Fruit fly (Drosophila melanogaster) whole organism, embryonic: Measurements from ENCODE around the gene SP555.
A peak's percentile ranks its signal among the peaks of the same experiment; 100 is the strongest.

Experiments
- Atf3 ChIP-seq: fragments of 200-800 bp; sonication (Bioruptor generic); optimal IDR thresholded peaks from 3 replicates; lab custom pipeline; 2016; ENCODE audit warnings: missing biosample characterization, missing genetic modification characterization
- BEAF-32 ChIP-seq: fragments of 200-800 bp; sonication (Bioruptor generic); optimal IDR thresholded peaks from 3 replicates; lab custom pipeline; 2017; ENCODE audit warnings: missing biosample characterization, missing genetic modification characterization, mild to moderate bottlenecking, moderate library complexity, missing genetic modification reagents
- CG10321 ChIP-seq: fragments of 200-800 bp; sonication (Bioruptor generic); IDR thresholded peaks from 2 replicates; pipeline ENCODE4 v1.3.6; 2022; ENCODE audit warnings: missing biosample characterization, missing genetic modification characterization
- CG10543 ChIP-seq: fragments of 200-800 bp; sonication (Bioruptor generic); optimal IDR thresholded peaks from 3 replicates; lab custom pipeline; 2017; ENCODE audit warnings: missing biosample characterization, mild to moderate bottlenecking, missing genetic modification characterization, moderate library complexity
- CG10959 ChIP-seq: fragments of 200-800 bp; sonication (Bioruptor generic); IDR thresholded peaks from 2 replicates; pipeline ENCODE4 v1.3.6; 2022; ENCODE audit warnings: missing biosample characterization, missing genetic modification characterization
- CG11560 ChIP-seq: fragments of 200-800 bp; sonication (Bioruptor generic); IDR thresholded peaks from 3 replicates; pipeline ENCODE4 v1.3.6; 2022; ENCODE audit warnings: missing biosample characterization, missing genetic modification characterization
- CG13624 ChIP-seq: fragments of 200-800 bp; sonication (Bioruptor generic); optimal IDR thresholded peaks from 2 replicates; lab custom pipeline; 2016; ENCODE audit warnings: missing biosample characterization, missing genetic modification characterization
- CG14710 ChIP-seq: fragments of 200-800 bp; sonication (Bioruptor generic); optimal IDR thresholded peaks from 3 replicates; lab custom pipeline; 2019; ENCODE audit warnings: missing biosample characterization, mild to moderate bottlenecking, missing genetic modification characterization, moderate library complexity
- CG15073 ChIP-seq: fragments of 200-800 bp; sonication (Bioruptor generic); optimal IDR thresholded peaks from 2 replicates; lab custom pipeline; 2016; ENCODE audit warnings: missing biosample characterization, missing genetic modification characterization
- CG15696 ChIP-seq: fragments of 200-800 bp; sonication (Bioruptor generic); optimal IDR thresholded peaks from 2 replicates; lab custom pipeline; 2019; ENCODE audit warnings: missing biosample characterization, mild to moderate bottlenecking, missing genetic modification characterization, moderate library complexity
- CG1603 ChIP-seq: fragments of 200-800 bp; sonication (Bioruptor generic); optimal IDR thresholded peaks from 2 replicates; lab custom pipeline; 2019; ENCODE audit warnings: missing biosample characterization, mild to moderate bottlenecking, missing genetic modification characterization, moderate library complexity
- CG16779 ChIP-seq: fragments of 200-800 bp; sonication (Bioruptor generic); IDR thresholded peaks from 2 replicates; pipeline ENCODE4 v1.3.6; 2022; ENCODE audit warnings: missing biosample characterization, missing genetic modification characterization
- CG17328 ChIP-seq: fragments of 200-800 bp; sonication (Bioruptor generic); IDR thresholded peaks from 2 replicates; pipeline ENCODE4 v1.3.6; 2022; ENCODE audit warnings: missing biosample characterization, missing genetic modification characterization
- CG4404 ChIP-seq: fragments of 200-800 bp; sonication (Bioruptor generic); IDR thresholded peaks from 2 replicates; pipeline ENCODE4 v1.3.6; 2022; ENCODE audit warnings: missing biosample characterization, missing genetic modification characterization
- CG6689 ChIP-seq: fragments of 200-800 bp; sonication (Bioruptor generic); IDR thresholded peaks from 2 replicates; pipeline ENCODE4 v1.3.6; 2022; ENCODE audit warnings: missing biosample characterization, missing genetic modification characterization
- CG6765 ChIP-seq: fragments of 200-800 bp; sonication (Bioruptor generic); optimal IDR thresholded peaks from 3 replicates; lab custom pipeline; 2017; ENCODE audit warnings: missing biosample characterization, mild to moderate bottlenecking, missing genetic modification characterization
- CG7786 ChIP-seq: fragments of 200-800 bp; sonication (Bioruptor generic); optimal IDR thresholded peaks from 2 replicates; lab custom pipeline; 2016; ENCODE audit warnings: missing biosample characterization, missing genetic modification characterization
- CG8290 ChIP-seq, 3 experiments: fragments of 200-800 bp; sonication (Bioruptor generic); optimal IDR thresholded peaks; 2 replicates each; lab custom pipeline; 2016 to 2019; ENCODE audit warnings: missing biosample characterization in 3 of 3, missing genetic modification characterization in 3 of 3, mild to moderate bottlenecking in 2 of 3, moderate library complexity in 1 of 3
- CG8944 ChIP-seq: fragments of 200-800 bp; sonication (Bioruptor generic); optimal IDR thresholded peaks from 3 replicates; lab custom pipeline; 2016; ENCODE audit warnings: missing biosample characterization, missing genetic modification characterization
- Chrac-16 ChIP-seq: fragments of 200-800 bp; sonication (Bioruptor generic); optimal IDR thresholded peaks from 3 replicates; lab custom pipeline; 2016; ENCODE audit warnings: missing biosample characterization, missing genetic modification characterization
- E2f2 ChIP-seq: fragments of 200-800 bp; sonication (Bioruptor generic); IDR thresholded peaks from 2 replicates; pipeline ENCODE4 v1.3.6; 2022; ENCODE audit warnings: missing biosample characterization, missing genetic modification characterization
- Fer1 ChIP-seq: fragments of 200-800 bp; sonication (Bioruptor generic); optimal IDR thresholded peaks from 2 replicates; lab custom pipeline; 2017; ENCODE audit warnings: missing biosample characterization, mild to moderate bottlenecking, missing genetic modification characterization
- HLH4C ChIP-seq: fragments of 200-800 bp; sonication (Bioruptor generic); IDR thresholded peaks from 3 replicates; pipeline ENCODE4 v1.3.6; 2022; ENCODE audit warnings: missing biosample characterization, missing genetic modification characterization; ENCODE audit not compliant: partially characterized antibody
- HLHmδ ChIP-seq: fragments of 200-800 bp; sonication (Bioruptor generic); optimal IDR thresholded peaks from 2 replicates; lab custom pipeline; 2018; ENCODE audit warnings: missing biosample characterization, mild to moderate bottlenecking, missing genetic modification characterization, moderate library complexity
- Hand ChIP-seq: fragments of 200-800 bp; sonication (Bioruptor generic); optimal IDR thresholded peaks from 2 replicates; lab custom pipeline; 2017; ENCODE audit warnings: mild to moderate bottlenecking, missing biosample characterization, missing genetic modification reagents, missing genetic modification characterization
- Lhr ChIP-seq: fragments of 200-800 bp; sonication (Bioruptor generic); optimal IDR thresholded peaks from 3 replicates; lab custom pipeline; 2017; ENCODE audit warnings: mild to moderate bottlenecking, missing biosample characterization, missing genetic modification reagents, missing genetic modification characterization
- Med ChIP-seq: fragments of 200-800 bp; sonication (Bioruptor generic); peaks from one replicate; lab custom pipeline; 2016; ENCODE audit warnings: missing biosample characterization, missing genetic modification characterization, mild to moderate bottlenecking, inconsistent platforms, moderate library complexity
- Pdp1 ChIP-seq, 2 experiments: fragments of 200-800 bp; sonication (Bioruptor generic); optimal IDR thresholded peaks; 3 replicates each; lab custom pipeline; 2016; ENCODE audit warnings: missing biosample characterization in 2 of 2, missing genetic modification characterization in 2 of 2, mild to moderate bottlenecking in 1 of 2, moderate library complexity in 1 of 2
- Scr ChIP-seq: fragments of 200-800 bp; sonication (Bioruptor generic); IDR thresholded peaks from 2 replicates; pipeline ENCODE4 v1.3.6; 2022; ENCODE audit warnings: missing biosample characterization, missing genetic modification characterization; ENCODE audit not compliant: partially characterized antibody
- Xbp1 ChIP-seq: fragments of 200-800 bp; sonication (Bioruptor generic); optimal IDR thresholded peaks from 3 replicates; lab custom pipeline; 2016; ENCODE audit warnings: missing biosample characterization, mild to moderate bottlenecking, missing genetic modification characterization
- ac ChIP-seq: fragments of 200-800 bp; sonication (Bioruptor generic); optimal IDR thresholded peaks from 3 replicates; lab custom pipeline; 2017; ENCODE audit warnings: missing biosample characterization, mild to moderate bottlenecking, missing genetic modification characterization
- aop ChIP-seq: fragments of 200-800 bp; sonication (Bioruptor generic); IDR thresholded peaks from 2 replicates; pipeline ENCODE4 v1.3.6; 2022; ENCODE audit warnings: missing biosample characterization, missing genetic modification characterization
- btn ChIP-seq: fragments of 200-800 bp; sonication (Bioruptor generic); optimal IDR thresholded peaks from 2 replicates; lab custom pipeline; 2016; ENCODE audit warnings: missing biosample characterization, missing genetic modification characterization
- cad ChIP-seq: fragments of >200 bp; optimal IDR thresholded peaks from 2 replicates; lab custom pipeline; 2017; ENCODE audit warnings: missing biosample characterization, missing genetic modification characterization
- crol ChIP-seq: fragments of 200-800 bp; sonication (Bioruptor generic); IDR thresholded peaks from 2 replicates; pipeline ENCODE4 v1.3.6; 2022; ENCODE audit warnings: missing biosample characterization, missing genetic modification characterization
- exex ChIP-seq: fragments of 200-800 bp; sonication (Bioruptor generic); optimal IDR thresholded peaks from 4 replicates; lab custom pipeline; 2018; ENCODE audit warnings: missing biosample characterization, mild to moderate bottlenecking, missing genetic modification characterization, moderate library complexity
- gcm2 ChIP-seq: fragments of 200-800 bp; sonication (Bioruptor generic); optimal IDR thresholded peaks from 2 replicates; lab custom pipeline; 2016; ENCODE audit warnings: missing biosample characterization, missing genetic modification characterization
- h ChIP-seq: fragments of >200 bp; optimal IDR thresholded peaks from 2 replicates; lab custom pipeline; 2017
- nerfin-2 ChIP-seq: fragments of 200-800 bp; sonication (Bioruptor generic); IDR thresholded peaks from 2 replicates; pipeline ENCODE4 v1.3.6; 2022; ENCODE audit warnings: missing biosample characterization, missing genetic modification characterization; ENCODE audit not compliant: partially characterized antibody
- pros ChIP-seq: fragments of 200-800 bp; sonication (Bioruptor generic); optimal IDR thresholded peaks from 3 replicates; lab custom pipeline; 2019; ENCODE audit warnings: missing biosample characterization, mild to moderate bottlenecking, missing genetic modification characterization, moderate library complexity
- psq ChIP-seq: fragments of 200-800 bp; sonication (Bioruptor generic); optimal IDR thresholded peaks from 2 replicates; lab custom pipeline; 2017; ENCODE audit warnings: missing biosample characterization, missing genetic modification characterization
- pum ChIP-seq: fragments of 200-800 bp; sonication (Bioruptor generic); optimal IDR thresholded peaks from 2 replicates; lab custom pipeline; 2016; ENCODE audit warnings: missing biosample characterization, missing genetic modification characterization
- scrt ChIP-seq: fragments of 200-800 bp; sonication (Bioruptor generic); optimal IDR thresholded peaks from 2 replicates; lab custom pipeline; 2018; ENCODE audit warnings: missing biosample characterization, mild to moderate bottlenecking, missing genetic modification characterization, moderate library complexity
- sens ChIP-seq: fragments of 200-800 bp; sonication (Bioruptor generic); peaks from one replicate; lab custom pipeline; 2016; ENCODE audit warnings: missing biosample characterization, missing genetic modification characterization
- slbo ChIP-seq: fragments of 200-800 bp; sonication (Bioruptor generic); IDR thresholded peaks from 2 replicates; pipeline ENCODE4 v1.3.6; 2022; ENCODE audit warnings: missing biosample characterization, missing genetic modification characterization
- sug ChIP-seq: fragments of 200-800 bp; optimal IDR thresholded peaks from 2 replicates; lab custom pipeline; 2019; ENCODE audit warnings: missing biosample characterization, mild to moderate bottlenecking, missing genetic modification characterization, moderate library complexity
- tgo ChIP-seq: fragments of 200-800 bp; sonication (Bioruptor generic); IDR thresholded peaks from 3 replicates; pipeline ENCODE4 v1.3.6; 2022; ENCODE audit warnings: missing biosample characterization, missing genetic modification characterization
- tin ChIP-seq: fragments of 200-800 bp; sonication (Bioruptor generic); optimal IDR thresholded peaks from 3 replicates; lab custom pipeline; 2016; ENCODE audit warnings: missing biosample characterization, missing genetic modification characterization
- tll ChIP-seq, 2 experiments: fragments of 200-800 bp in 1 of 2; fragments of >200 bp in 1 of 2; sonication (Bioruptor generic) in 1 of 2; optimal IDR thresholded peaks; 2 replicates each; lab custom pipeline; 2017 to 2019; ENCODE audit warnings: missing biosample characterization in 2 of 2, missing genetic modification characterization in 2 of 2, mild to moderate bottlenecking in 1 of 2, moderate library complexity in 1 of 2
- tna ChIP-seq: fragments of 200-800 bp; sonication (Bioruptor generic); IDR thresholded peaks from 2 replicates; pipeline ENCODE4 v1.3.6; 2022; ENCODE audit warnings: missing biosample characterization, missing genetic modification characterization; ENCODE audit not compliant: partially characterized antibody
- wek ChIP-seq: fragments of 200-800 bp; sonication (Bioruptor generic); optimal IDR thresholded peaks from 3 replicates; lab custom pipeline; 2018; ENCODE audit warnings: missing biosample characterization, mild to moderate bottlenecking, missing genetic modification characterization, moderate library complexity

SP555 gene

DNA sequence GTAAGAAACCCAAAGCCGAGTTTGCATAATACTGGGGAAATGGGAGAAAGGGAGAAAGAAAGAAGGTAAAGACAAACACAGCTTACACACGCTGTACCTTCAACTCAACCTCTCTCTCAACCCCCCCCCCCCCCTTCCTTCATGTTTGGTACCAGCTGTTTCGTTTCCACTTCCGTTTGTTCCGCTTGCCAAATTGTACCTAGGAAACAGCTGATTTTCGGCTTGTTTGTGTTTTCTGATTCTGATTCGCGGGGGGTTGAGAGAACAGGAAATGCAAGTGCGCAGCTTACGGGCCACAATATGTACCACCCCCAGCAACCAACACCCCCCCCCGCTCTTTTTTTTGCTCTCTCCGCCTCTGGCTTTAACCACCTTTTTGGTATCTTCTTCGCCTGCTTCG is 26.4 kb downstream of the SP555 start (continued):
- TF ChIP-seq tll (GFP tag; optimal IDR thresholded peaks at IDR 0.05; lab: Kevin White, UChicago): no peak
- TF ChIP-seq CG11560 (tag; lab: Robert Waterston, UW): no peak
- TF ChIP-seq HLHmδ (GFP tag; lab: Kevin White, UChicago): no peak
- no peak for TF ChIP-seq BEAF-32 (GFP tag; lab: Kevin White, UChicago)
- TF ChIP-seq CG8944 (GFP tag; lab: Kevin White, UChicago): no peak
- no peak for TF ChIP-seq CG7786 (GFP tag; lab: Kevin White, UChicago)
- TF ChIP-seq E2f2 (GFP tag; lab: Robert Waterston, UW): no peak
- TF ChIP-seq Scr (GFP tag; lab: Robert Waterston, UW): no peak
- TF ChIP-seq Atf3: no peak
- TF ChIP-seq psq (GFP tag; lab: Kevin White, UChicago): peak; percentile 52
- no peak for TF ChIP-seq Hand (GFP tag; lab: Kevin White, UChicago)
- no peak for TF ChIP-seq Chrac-16 (GFP tag; lab: Kevin White, UChicago)
- TF ChIP-seq sens (GFP tag; lab: Kevin White, UChicago): no peak
- TF ChIP-seq cad: no peak
- no peak for TF ChIP-seq nerfin-2 (GFP tag; lab: Robert Waterston, UW)
- TF ChIP-seq Pdp1 (GFP tag; optimal IDR thresholded peaks at IDR 0.05; lab: Kevin White, UChicago): no peak
- TF ChIP-seq HLH4C (GFP tag; lab: Robert Waterston, UW): no peak
- TF ChIP-seq pum (GFP tag; lab: Kevin White, UChicago): no peak
- TF ChIP-seq Fer1 (GFP tag; lab: Kevin White, UChicago): peak; percentile 52
- TF ChIP-seq CG15073 (GFP tag; lab: Kevin White, UChicago): no peak
- TF ChIP-seq wek (GFP tag; lab: Kevin White, UChicago): peak; percentile 26
- no peak for TF ChIP-seq tgo (GFP tag; lab: Robert Waterston, UW)
- TF ChIP-seq h (lab: Kevin White, UChicago): no peak
- no peak for TF ChIP-seq CG10959 (GFP tag; lab: Robert Waterston, UW)
- TF ChIP-seq CG4404 (GFP tag; lab: Robert Waterston, UW): no peak
- TF ChIP-seq CG8290 (GFP tag; optimal IDR thresholded peaks at IDR 0.05; lab: Kevin White, UChicago): no peak
- TF ChIP-seq CG8290 (tag; optimal IDR thresholded peaks at IDR 0.05; lab: Kevin White, UChicago): peak in 1 of 2 experiments; percentile 46
- TF ChIP-seq aop (GFP tag; lab: Robert Waterston, UW): no peak
- no peak for TF ChIP-seq btn (GFP tag; lab: Kevin White, UChicago)
- no peak for TF ChIP-seq CG17328
- TF ChIP-seq CG6765 (GFP tag; lab: Kevin White, UChicago): peak; percentile 8
- TF ChIP-seq pros: peak; percentile 58
- TF ChIP-seq Med (GFP tag; lab: Kevin White, UChicago): no peak
- no peak for TF ChIP-seq CG1603 (tag; lab: Kevin White, UChicago)
- TF ChIP-seq tin (GFP tag; lab: Kevin White, UChicago): no peak
- TF ChIP-seq ac (GFP tag; lab: Kevin White, UChicago): no peak
- no peak for TF ChIP-seq tna (GFP tag; lab: Robert Waterston, UW)
- TF ChIP-seq CG16779 (GFP tag; lab: Robert Waterston, UW): no peak
- peak; percentile 88 for TF ChIP-seq crol (GFP tag; lab: Robert Waterston, UW)
- TF ChIP-seq CG13624 (GFP tag; lab: Kevin White, UChicago): no peak
- TF ChIP-seq CG10321 (GFP tag; lab: Robert Waterston, UW): no peak
- TF ChIP-seq CG6689 (GFP tag; lab: Robert Waterston, UW): no peak
- TF ChIP-seq Xbp1 (GFP tag; lab: Kevin White, UChicago): no peak
- TF ChIP-seq CG14710 (tag; lab: Kevin White, UChicago): no peak
- no peak for TF ChIP-seq gcm2 (GFP tag; lab: Kevin White, UChicago)
- TF ChIP-seq Lhr (GFP tag; lab: Kevin White, UChicago): no peak
- TF ChIP-seq CG10543 (GFP tag; lab: Kevin White, UChicago): peak; percentile 51
- TF ChIP-seq CG15696: no peak
- TF ChIP-seq scrt (GFP tag; lab: Kevin White, UChicago): peak; percentile 55
- peak; percentile 61 for TF ChIP-seq sug (tag; lab: Kevin White, UChicago)
- no peak for TF ChIP-seq exex (tag; lab: Kevin White, UChicago)
- no peak for TF ChIP-seq slbo (GFP tag; lab: Robert Waterston, UW)
